Worm (Caenorhabditis elegans): ENCODE measurements around the gene C18A3.11.

DNA sequence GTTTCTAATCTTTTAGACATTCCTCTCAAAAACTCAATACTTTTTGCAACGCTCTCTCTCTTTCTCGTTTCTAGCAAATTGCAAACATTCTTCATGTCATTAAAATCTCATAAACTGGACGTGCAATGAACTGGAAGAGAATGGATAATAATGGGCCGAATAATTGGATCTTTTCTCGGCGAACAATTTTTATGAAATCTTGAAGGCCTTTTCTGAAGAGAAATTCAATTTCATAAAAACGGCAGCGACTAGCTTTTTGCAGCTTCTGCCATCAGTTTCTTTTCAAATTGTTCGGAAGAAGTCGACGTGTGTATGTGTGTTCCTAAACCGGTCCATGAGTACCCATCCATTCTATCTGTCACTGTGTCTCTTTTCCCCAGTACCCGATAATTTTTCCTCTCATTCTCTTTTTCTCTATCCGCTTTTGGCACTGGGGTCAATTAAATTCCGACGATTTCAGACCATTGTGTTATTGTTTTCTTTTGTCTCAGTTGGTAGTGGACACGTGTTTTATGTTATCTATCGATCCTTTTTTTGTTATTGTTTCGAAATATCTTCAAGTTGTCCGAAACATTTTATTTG lies 28.1 kb upstream of the C18A3.11 start:
- TF ChIP-seq pbrm-1 (GFP tag; IDR thresholded peaks at IDR 0.05) (no peak), ama-1 (optimal IDR thresholded peaks at IDR 0.05) (no peak), ama-1 (GFP tag; optimal IDR thresholded peaks at IDR 0.05) (no peak), attf-3 (GFP tag; conservative IDR thresholded peaks at IDR 0.05) (no peak), F57C9.4 (tag; optimal IDR thresholded peaks at IDR 0.05) (no peak), egl-44 (GFP tag; IDR thresholded peaks at IDR 0.05) (no peak), ccch-3 (GFP tag; optimal IDR thresholded peaks at IDR 0.05) (no peak), snpc-1.3 (tag; optimal IDR thresholded peaks at IDR 0.05; ENCODE audit: insufficient read depth) (no peak)
